Worm (Caenorhabditis elegans) whole organism, early embryonic: ENCODE data around the gene Y60A9A.1.

Experiments
- B0310.2 ChIP-seq: sonication (generic microtip); optimal IDR thresholded peaks from 2 replicates; lab custom pipeline; 2016; ENCODE audit warnings: mild to moderate bottlenecking, missing genetic modification characterization, missing compliant biosample characterization
- aly-1 ChIP-seq: sonication (generic microtip); optimal IDR thresholded peaks from 2 replicates; lab custom pipeline; 2016; ENCODE audit warnings: missing genetic modification characterization, missing compliant biosample characterization
- ama-1 ChIP-seq: fragments of 150-350 bp; optimal IDR thresholded peaks from 2 replicates; lab custom pipeline; 2014
- ceh-36 ChIP-seq: sonication (generic microtip); optimal IDR thresholded peaks from 2 replicates; lab custom pipeline; 2016; ENCODE audit warnings: missing genetic modification characterization, inconsistent platforms, missing compliant biosample characterization
- flt-1 ChIP-seq: fragments of 200-800 bp; sonication (Bioruptor generic); IDR thresholded peaks from 2 replicates; pipeline ENCODE4 v1.3.6; 2022; ENCODE audit warnings: missing genetic modification characterization, missing compliant biosample characterization
- hmbx-1 ChIP-seq: sonication (generic microtip); optimal IDR thresholded peaks from 2 replicates; lab custom pipeline; 2016; ENCODE audit warnings: mild to moderate bottlenecking, missing genetic modification characterization, missing compliant biosample characterization
- hmg-4 ChIP-seq: fragments of 200-800 bp; sonication (Bioruptor generic); optimal IDR thresholded peaks from 2 replicates; lab custom pipeline; 2018; ENCODE audit warnings: mild to moderate bottlenecking, missing genetic modification characterization, missing compliant biosample characterization
- hnd-1 ChIP-seq: sonication (generic microtip); optimal IDR thresholded peaks from 2 replicates; lab custom pipeline; 2016; ENCODE audit warnings: missing genetic modification characterization, missing compliant biosample characterization
- scrt-1 ChIP-seq: fragments of 200-800 bp; sonication (Bioruptor generic); IDR thresholded peaks from 2 replicates; pipeline ENCODE4 v1.3.6; 2022; ENCODE audit warnings: missing genetic modification characterization, missing compliant biosample characterization
- tbx-11 ChIP-seq: fragments of 200-800 bp; sonication (Bioruptor generic); IDR thresholded peaks from 2 replicates; pipeline ENCODE4 v1.3.6; 2022; ENCODE audit warnings: missing genetic modification characterization, missing compliant biosample characterization

DNA sequence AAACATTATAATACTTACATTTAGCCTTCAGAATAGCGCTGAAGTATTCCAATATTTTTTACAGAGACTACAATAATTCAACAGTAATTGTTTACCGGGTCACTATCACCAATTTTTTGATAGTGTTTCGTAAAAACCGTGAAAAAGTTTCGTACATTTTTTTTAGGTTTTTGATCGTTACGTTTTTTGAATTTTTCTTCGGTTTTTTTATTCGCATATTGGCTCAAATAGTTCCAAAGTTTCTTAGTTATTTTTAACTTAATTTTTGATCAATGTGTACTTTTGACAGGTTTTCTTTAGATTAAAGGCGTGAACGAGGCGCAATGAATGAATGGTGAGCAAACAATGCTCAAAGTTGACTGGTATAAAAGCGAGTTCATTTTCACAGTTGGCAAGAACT is 46.0 kb upstream of the Y60A9A.1 start, which contains the start of gene fipr-3:
- TF ChIP-seq ceh-36 (tag; lab: Kevin White, UChicago) (no peak), tbx-11 (no peak), ama-1 (lab: Kevin White, UChicago) (no peak), scrt-1 (GFP tag; lab: Robert Waterston, UW) (no peak), hnd-1 (tag; lab: Kevin White, UChicago) (no peak), B0310.2 (tag; lab: Kevin White, UChicago) (no peak), hmg-4 (GFP tag; lab: Kevin White, UChicago) (no peak), aly-1 (tag; lab: Kevin White, UChicago) (no peak), hmbx-1 (tag; lab: Kevin White, UChicago) (no peak), flt-1 (GFP tag; lab: Robert Waterston, UW) (no peak)
